Worm (Caenorhabditis elegans) whole organism, L4 larva: ENCODE results near the gene nhr-103.

Experiments used
- F37D6.2 ChIP-seq: sonication (generic microtip); optimal IDR thresholded peaks from 2 replicates; lab custom pipeline; 2016; ENCODE audit warnings: mild to moderate bottlenecking, missing genetic modification characterization, missing compliant biosample characterization
- F49E8.2 ChIP-seq: sonication (generic microtip); optimal IDR thresholded peaks from 2 replicates; lab custom pipeline; 2016; ENCODE audit warnings: missing compliant biosample characterization, mild to moderate bottlenecking, missing genetic modification characterization, borderline replicate concordance
- Y105C5A.15 ChIP-seq: fragments of 200-800 bp; sonication (Bioruptor generic); IDR thresholded peaks from 2 replicates; pipeline ENCODE4 v1.3.6; 2022; ENCODE audit warnings: missing genetic modification characterization, missing compliant biosample characterization
- aha-1 ChIP-seq: fragments of 150-350 bp; peaks from one replicate; lab custom pipeline; 2014; ENCODE audit warnings: missing biosample characterization, missing genetic modification characterization
- aly-2 ChIP-seq: sonication (generic microtip); optimal IDR thresholded peaks from 2 replicates; lab custom pipeline; 2018; ENCODE audit warnings: missing biosample characterization, missing genetic modification characterization
- ceh-20 ChIP-seq: fragments of 200-800 bp; sonication (Bioruptor generic); IDR thresholded peaks from 2 replicates; pipeline ENCODE4 v1.3.6; 2022; ENCODE audit warnings: missing genetic modification reagents, missing genetic modification characterization, missing compliant biosample characterization
- ceh-28 ChIP-seq: fragments of 150-350 bp; optimal IDR thresholded peaks from 2 replicates; lab custom pipeline; 2014; ENCODE audit warnings: missing biosample characterization, missing genetic modification reagents, missing genetic modification characterization
- ctbp-1 ChIP-seq: fragments of 200-800 bp; sonication (Bioruptor generic); IDR thresholded peaks from 2 replicates; pipeline ENCODE4 v1.3.6; 2022; ENCODE audit warnings: missing genetic modification reagents, missing genetic modification characterization, missing compliant biosample characterization
- daf-16 ChIP-seq, 3 experiments: sonication (generic microtip); optimal IDR thresholded peaks; 2 replicates each; lab custom pipeline; 2016 to 2017; ENCODE audit warnings: missing genetic modification characterization in 3 of 3, missing genetic modification reagents in 3 of 3, mild to moderate bottlenecking in 2 of 3, missing compliant biosample characterization in 2 of 3, missing biosample characterization in 1 of 3, moderate library complexity in 1 of 3
- dmd-6 ChIP-seq: fragments of 200-800 bp; sonication (Bioruptor generic); IDR thresholded peaks from 2 replicates; pipeline ENCODE4 v1.3.6; 2022; ENCODE audit warnings: missing genetic modification reagents, missing genetic modification characterization, missing compliant biosample characterization
- dpl-1 ChIP-seq: fragments of 150-350 bp; optimal IDR thresholded peaks from 2 replicates; lab custom pipeline; 2014; ENCODE audit warnings: missing biosample characterization, missing genetic modification reagents, missing genetic modification characterization
- egl-27 ChIP-seq: sonication (generic microtip); optimal IDR thresholded peaks from 3 replicates; lab custom pipeline; 2017; ENCODE audit warnings: missing biosample characterization, missing genetic modification reagents, missing genetic modification characterization
- hmg-1.1 ChIP-seq: fragments of 200-800 bp; sonication (Bioruptor generic); IDR thresholded peaks from 2 replicates; pipeline ENCODE4 v1.3.6; 2022; ENCODE audit warnings: missing genetic modification reagents, missing genetic modification characterization, missing compliant biosample characterization
- jun-1 ChIP-seq: fragments of 150-350 bp; optimal IDR thresholded peaks from 2 replicates; lab custom pipeline; 2014; ENCODE audit warnings: missing biosample characterization, missing genetic modification reagents, missing genetic modification characterization
- lin-38 ChIP-seq: fragments of 200-800 bp; sonication (Bioruptor generic); IDR thresholded peaks from 2 replicates; pipeline ENCODE4 v1.3.6; 2022; ENCODE audit warnings: missing genetic modification reagents, missing genetic modification characterization, missing compliant biosample characterization
- lir-3 ChIP-seq: sonication (generic microtip); optimal IDR thresholded peaks from 2 replicates; lab custom pipeline; 2016; ENCODE audit warnings: mild to moderate bottlenecking, missing genetic modification characterization, missing compliant biosample characterization
- madf-5 ChIP-seq, 2 experiments: fragments of 200-800 bp; sonication (Bioruptor generic); IDR thresholded peaks; 2 replicates each; pipeline ENCODE4 v1.3.6; 2022; ENCODE audit warnings: missing compliant biosample characterization in 2 of 2, missing genetic modification characterization in 2 of 2
- madf-9 ChIP-seq: fragments of 200-800 bp; sonication (Bioruptor generic); conservative IDR thresholded peaks from 2 replicates; pipeline ENCODE4 v1.3.6; 2022; ENCODE audit warnings: missing genetic modification reagents, missing genetic modification characterization, missing compliant biosample characterization
- mdt-29 ChIP-seq: fragments of 200-800 bp; sonication (Bioruptor generic); IDR thresholded peaks from 2 replicates; pipeline ENCODE4 v1.3.6; 2022; ENCODE audit warnings: missing genetic modification reagents, missing genetic modification characterization, missing compliant biosample characterization
- mep-1 ChIP-seq: fragments of 150-350 bp; sonication (generic microtip); optimal IDR thresholded peaks from 3 replicates; lab custom pipeline; 2014; ENCODE audit warnings: missing biosample characterization, missing genetic modification characterization
- mxl-3 ChIP-seq: fragments of 200-800 bp; sonication (Bioruptor generic); optimal IDR thresholded peaks from 2 replicates; lab custom pipeline; 2018; ENCODE audit warnings: mild to moderate bottlenecking, missing genetic modification characterization, missing compliant biosample characterization
- nhr-10 ChIP-seq: fragments of 150-350 bp; optimal IDR thresholded peaks from 2 replicates; lab custom pipeline; 2014; ENCODE audit warnings: missing biosample characterization, missing genetic modification characterization
- nhr-11 ChIP-seq: fragments of 150-350 bp; optimal IDR thresholded peaks from 2 replicates; lab custom pipeline; 2014; ENCODE audit warnings: missing biosample characterization, missing genetic modification characterization
- nhr-111 ChIP-seq: fragments of 200-800 bp; sonication (Bioruptor generic); optimal IDR thresholded peaks from 2 replicates; lab custom pipeline; 2018; ENCODE audit warnings: mild to moderate bottlenecking, missing genetic modification characterization, missing compliant biosample characterization
- nhr-25 ChIP-seq: sonication (generic microtip); optimal IDR thresholded peaks from 2 replicates; lab custom pipeline; 2017; ENCODE audit warnings: missing genetic modification characterization, mild to moderate bottlenecking, missing compliant biosample characterization, antibody characterized with exemption, moderate library complexity, borderline replicate concordance; ENCODE audit not compliant: insufficient read depth
- nhr-28 ChIP-seq: fragments of 150-350 bp; optimal IDR thresholded peaks from 2 replicates; lab custom pipeline; 2014; ENCODE audit warnings: missing biosample characterization, missing genetic modification characterization
- nhr-42 ChIP-seq: fragments of 200-800 bp; sonication (Bioruptor generic); IDR thresholded peaks from 2 replicates; pipeline ENCODE4 v1.3.6; 2022; ENCODE audit warnings: missing genetic modification characterization, missing compliant biosample characterization
- nhr-76 ChIP-seq: fragments of 150-350 bp; optimal IDR thresholded peaks from 2 replicates; lab custom pipeline; 2014; ENCODE audit warnings: missing biosample characterization, missing genetic modification characterization
- nhr-77 ChIP-seq: fragments of 150-350 bp; optimal IDR thresholded peaks from 2 replicates; lab custom pipeline; 2014; ENCODE audit warnings: missing biosample characterization, missing genetic modification characterization
- pha-4 ChIP-seq, 2 experiments: fragments of 150-350 bp in 1 of 2; fragments of 200-800 bp in 1 of 2; sonication (Bioruptor generic) in 1 of 2; IDR thresholded peaks in 1 of 2; optimal IDR thresholded peaks in 1 of 2; 2 replicates each; pipeline versions ENCODE4 v1.3.6 to Lab custom; 2014 to 2022; ENCODE audit warnings: missing genetic modification characterization in 2 of 2, missing genetic modification reagents in 2 of 2, missing biosample characterization in 1 of 2, missing compliant biosample characterization in 1 of 2
- php-3 ChIP-seq: fragments of 200-800 bp; sonication (Bioruptor generic); IDR thresholded peaks from 2 replicates; pipeline ENCODE4 v1.3.6; 2022; ENCODE audit warnings: missing genetic modification reagents, missing genetic modification characterization, missing compliant biosample characterization
- set-16 ChIP-seq: fragments of 200-800 bp; sonication (Bioruptor generic); IDR thresholded peaks from 2 replicates; pipeline ENCODE4 v1.3.6; 2022; ENCODE audit warnings: missing genetic modification reagents, missing genetic modification characterization, missing compliant biosample characterization
- snpc-4 ChIP-seq: fragments of 150-350 bp; optimal IDR thresholded peaks from 2 replicates; lab custom pipeline; 2014; ENCODE audit warnings: missing biosample characterization, missing genetic modification characterization
- spr-1 ChIP-seq: sonication (generic microtip); optimal IDR thresholded peaks from 2 replicates; lab custom pipeline; 2016; ENCODE audit warnings: mild to moderate bottlenecking, missing genetic modification characterization, missing compliant biosample characterization
- tag-97 ChIP-seq: fragments of 200-800 bp; sonication (Bioruptor generic); IDR thresholded peaks from 2 replicates; pipeline ENCODE4 v1.3.6; 2022; ENCODE audit warnings: missing genetic modification characterization, missing compliant biosample characterization
- tra-1 ChIP-seq: fragments of 200-800 bp; sonication (Bioruptor generic); IDR thresholded peaks from 2 replicates; pipeline ENCODE4 v1.3.6; 2022; ENCODE audit warnings: missing genetic modification reagents, missing genetic modification characterization, missing compliant biosample characterization
- unc-39 ChIP-seq: sonication (generic microtip); optimal IDR thresholded peaks from 2 replicates; lab custom pipeline; 2017; ENCODE audit warnings: missing biosample characterization, missing genetic modification characterization
- unc-62 ChIP-seq, 3 experiments: fragments of 150-350 bp in 1 of 3; sonication (generic microtip); optimal IDR thresholded peaks in 2 of 3; peaks in 1 of 3; 1 replicate in 1 of 3; 2 replicates in 2 of 3; lab custom pipeline; 2014 to 2017; ENCODE audit warnings: missing biosample characterization in 3 of 3, missing genetic modification characterization in 3 of 3, missing genetic modification reagents in 3 of 3, missing genotype in 1 of 3
- vab-7 ChIP-seq: fragments of 200-800 bp; sonication (Bioruptor generic); IDR thresholded peaks from 2 replicates; pipeline ENCODE4 v1.3.6; 2022; ENCODE audit warnings: missing genetic modification reagents, missing genetic modification characterization, missing compliant biosample characterization
- zfp-3 ChIP-seq: fragments of 200-800 bp; sonication (Bioruptor generic); conservative IDR thresholded peaks from 2 replicates; pipeline ENCODE4 v1.3.6; 2022; ENCODE audit warnings: missing genetic modification reagents, missing genetic modification characterization, missing compliant biosample characterization
- zip-2 ChIP-seq: fragments of 150-350 bp; optimal IDR thresholded peaks from 2 replicates; lab custom pipeline; 2014; ENCODE audit warnings: missing biosample characterization, missing genetic modification characterization

The nhr-103 gene

ce11 chrV:2225130-2225529 is at the start of gene nhr-103:
Gene nhr-103, plus strand, starts transcription at chrV:2225430.
- no peak for TF ChIP-seq php-3 (GFP tag; lab: Robert Waterston, UW)
- TF ChIP-seq nhr-25 (tag; lab: Kevin White, UChicago): no peak
- TF ChIP-seq set-16 (GFP tag; lab: Robert Waterston, UW): no peak
- TF ChIP-seq egl-27 (tag; lab: Kevin White, UChicago): no peak
- no peak for TF ChIP-seq F49E8.2
- TF ChIP-seq mxl-3 (GFP tag; lab: Kevin White, UChicago): no peak
- TF ChIP-seq ceh-28 (tag; lab: Kevin White, UChicago): no peak
- TF ChIP-seq spr-1 (tag; lab: Kevin White, UChicago): no peak
- no peak for TF ChIP-seq dpl-1
- TF ChIP-seq nhr-42 (GFP tag; lab: Robert Waterston, UW): no peak
- TF ChIP-seq pha-4 (GFP tag; IDR thresholded peaks at IDR 0.05; lab: Robert Waterston, UW): no peak
- TF ChIP-seq pha-4 (tag; optimal IDR thresholded peaks at IDR 0.05; lab: Kevin White, UChicago): no peak
- no peak for TF ChIP-seq madf-5 (GFP tag; IDR thresholded peaks at IDR 0.05; lab: Robert Waterston, UW)
- TF ChIP-seq daf-16 (GFP tag; optimal IDR thresholded peaks at IDR 0.05; lab: Kevin White, UChicago): no peak
- TF ChIP-seq daf-16 (tag; optimal IDR thresholded peaks at IDR 0.05; lab: Kevin White, UChicago): no peak
- TF ChIP-seq hmg-1.1 (GFP tag; lab: Robert Waterston, UW): no peak
- no peak for TF ChIP-seq ceh-20

- no peak for TF ChIP-seq madf-9 (GFP tag; lab: Robert Waterston, UW)
- TF ChIP-seq zip-2: no peak
- TF ChIP-seq tag-97 (GFP tag; lab: Robert Waterston, UW): no peak
- no peak for TF ChIP-seq aha-1 (tag; lab: Kevin White, UChicago)
- peak in 1 of 2 experiments; percentile 94 for TF ChIP-seq unc-62 (GFP tag; optimal IDR thresholded peaks at IDR 0.05 in 1 of 2; lab: Kevin White, UChicago)
- no peak for TF ChIP-seq unc-62 (tag; optimal IDR thresholded peaks at IDR 0.05; lab: Kevin White, UChicago)
Measured at ce11 chrV:2177307-2177764, 47.9 kb upstream of the nhr-103 start, which contains the start of gene srbc-17. Gene srbc-17, plus strand, starts transcription at chrV:2177714.

ce11 chrV:2179214-2179613 is 46.0 kb upstream of the nhr-103 start, which contains the start of gene cyp-33C1:
Gene cyp-33C1, plus strand, starts transcription at chrV:2179514.
- no peak for TF ChIP-seq zfp-3 (GFP tag; lab: Robert Waterston, UW)
- peak; percentile 54 for TF ChIP-seq nhr-28 (tag; lab: Kevin White, UChicago)

- TF ChIP-seq mep-1 (tag; lab: Kevin White, UChicago) (no peak), nhr-11 (no peak), jun-1 (no peak), tag-97 (GFP tag; lab: Robert Waterston, UW) (no peak), ctbp-1 (GFP tag; lab: Robert Waterston, UW) (no peak), nhr-111 (GFP tag; lab: Kevin White, UChicago) (no peak), lir-3 (tag; lab: Kevin White, UChicago) (no peak), F37D6.2 (tag; lab: Kevin White, UChicago) (no peak), aly-2 (no peak), zip-2 (no peak)
Measured at ce11 chrV:2181738-2182137, 43.5 kb upstream of the nhr-103 start, which contains the start of gene srbc-16. Gene srbc-16, plus strand, starts transcription at chrV:2182038.

- TF ChIP-seq F37D6.2 (tag; lab: Kevin White, UChicago): no peak
- TF ChIP-seq tra-1 (GFP tag; lab: Robert Waterston, UW): no peak
- TF ChIP-seq F49E8.2: no peak
- TF ChIP-seq daf-16 (GFP tag; optimal IDR thresholded peaks at IDR 0.05; lab: Kevin White, UChicago): no peak
- TF ChIP-seq daf-16 (tag; optimal IDR thresholded peaks at IDR 0.05; lab: Kevin White, UChicago): peak; percentile 25
- no peak for TF ChIP-seq lin-38
- no peak for TF ChIP-seq nhr-77
- no peak for TF ChIP-seq madf-9 (GFP tag; lab: Robert Waterston, UW)
- no peak for TF ChIP-seq snpc-4 (tag; lab: Kevin White, UChicago)
- TF ChIP-seq php-3 (GFP tag; lab: Robert Waterston, UW): no peak
- TF ChIP-seq unc-39: no peak
- TF ChIP-seq Y105C5A.15 (GFP tag; lab: Robert Waterston, UW): no peak
- TF ChIP-seq nhr-10: no peak
- no peak for TF ChIP-seq vab-7
- peak; percentile 93 for TF ChIP-seq nhr-28 (tag; lab: Kevin White, UChicago)
- peak; percentile 61 for TF ChIP-seq dmd-6 (GFP tag; lab: Robert Waterston, UW)
- TF ChIP-seq nhr-76: no peak
- TF ChIP-seq nhr-11: no peak
- no peak for TF ChIP-seq ctbp-1 (GFP tag; lab: Robert Waterston, UW)
- no peak for TF ChIP-seq mdt-29 (GFP tag; lab: Robert Waterston, UW)
- no peak for TF ChIP-seq tag-97 (GFP tag; lab: Robert Waterston, UW)
Measured at ce11 chrV:2183162-2183561, 42.1 kb upstream of the nhr-103 start, which contains the start of gene cyp-33C2. Gene cyp-33C2, plus strand, starts transcription at chrV:2183488.
